Worm (Caenorhabditis elegans): Measurements from ENCODE around the gene trx-3.

Gene trx-3

ce11 chrIV:4490148-4490652 is 3.4 kb downstream of the trx-3 start, which contains the start of gene ZK180.7:
Gene ZK180.7, plus strand, starts transcription at chrIV:4490542.
- TF ChIP-seq daf-19 (GFP tag; conservative IDR thresholded peaks at IDR 0.05) (no peak), unc-62 (GFP tag; optimal IDR thresholded peaks at IDR 0.05 in 1 of 2) (peak in 1 of 2 experiments; percentile 61), unc-62 (tag; optimal IDR thresholded peaks at IDR 0.05) (no peak), set-16 (GFP tag; IDR thresholded peaks at IDR 0.05) (peak; percentile 51)

- TF ChIP-seq fkh-10 (GFP tag; optimal IDR thresholded peaks at IDR 0.05), result peak; percentile 0
- peak in 1 of 2 experiments; percentile 10 for TF ChIP-seq unc-62 (GFP tag; optimal IDR thresholded peaks at IDR 0.05 in 1 of 2)
- TF ChIP-seq unc-62 (tag; optimal IDR thresholded peaks at IDR 0.05), result no peak
- no peak for TF ChIP-seq F44E2.7 (GFP tag; IDR thresholded peaks at IDR 0.05)
- TF ChIP-seq ces-1 (GFP tag; optimal IDR thresholded peaks at IDR 0.05), result peak; percentile 91
These were observed 18.2 kb downstream of the trx-3 start for ce11 chrIV:4505078-4505477.

- TF ChIP-seq lsy-2 (tag; optimal IDR thresholded peaks at IDR 0.05), result peak in 1 of 2 experiments; percentile 8
- TF ChIP-seq sdz-12 (GFP tag; optimal IDR thresholded peaks at IDR 0.05), result no peak
- no peak for TF ChIP-seq ZK337.2 (GFP tag; IDR thresholded peaks at IDR 0.05)
- peak in 1 of 2 experiments; percentile 30 for TF ChIP-seq unc-62 (GFP tag; optimal IDR thresholded peaks at IDR 0.05 in 1 of 2)
- TF ChIP-seq unc-62 (tag; optimal IDR thresholded peaks at IDR 0.05), result no peak
- TF ChIP-seq hmg-1.1 (GFP tag; IDR thresholded peaks at IDR 0.05), result no peak
- no peak for TF ChIP-seq Y105C5A.15 (GFP tag; IDR thresholded peaks at IDR 0.05)
- TF ChIP-seq hlh-11 (tag; optimal IDR thresholded peaks at IDR 0.05), result peak; percentile 46
- TF ChIP-seq lin-1 (GFP tag; IDR thresholded peaks at IDR 0.05), result no peak
- no peak for TF ChIP-seq hlh-30 (tag; optimal IDR thresholded peaks at IDR 0.05; ENCODE audit: insufficient read depth)
- TF ChIP-seq rbr-2 (tag; optimal IDR thresholded peaks at IDR 0.05), result no peak
- no peak for TF ChIP-seq nhr-41 (GFP tag; IDR thresholded peaks at IDR 0.05)
- no peak for TF ChIP-seq dmd-6 (GFP tag; IDR thresholded peaks at IDR 0.05)
- no peak for TF ChIP-seq ama-1 (optimal IDR thresholded peaks at IDR 0.05)
- TF ChIP-seq nhr-237 (tag; optimal IDR thresholded peaks at IDR 0.05), result no peak
- TF ChIP-seq nhr-10 (tag; optimal IDR thresholded peaks at IDR 0.05), result no peak
- no peak for TF ChIP-seq aly-2 (tag; optimal IDR thresholded peaks at IDR 0.05)
- TF ChIP-seq nhr-6 (tag; optimal IDR thresholded peaks at IDR 0.05), result no peak
- TF ChIP-seq set-16 (GFP tag; IDR thresholded peaks at IDR 0.05), result peak; percentile 64
- TF ChIP-seq jun-1 (tag; optimal IDR thresholded peaks at IDR 0.05), result no peak
- TF ChIP-seq nhr-11 (tag; optimal IDR thresholded peaks at IDR 0.05), result no peak
- peak in 1 of 2 experiments; percentile 72 for TF ChIP-seq daf-16 (GFP tag; optimal IDR thresholded peaks at IDR 0.05)
- no peak for TF ChIP-seq daf-16 (tag; optimal IDR thresholded peaks at IDR 0.05)
- peak; percentile 13 for TF ChIP-seq mes-2 (tag; optimal IDR thresholded peaks at IDR 0.05; ENCODE audit: poor library complexity, severe bottlenecking)
- TF ChIP-seq lin-39 (tag; optimal IDR thresholded peaks at IDR 0.05), result no peak
- TF ChIP-seq zfp-2 (tag; optimal IDR thresholded peaks at IDR 0.05), result no peak
- TF ChIP-seq tra-1 (GFP tag; IDR thresholded peaks at IDR 0.05), result no peak
- no peak for TF ChIP-seq lin-15B (tag; optimal IDR thresholded peaks at IDR 0.05)
- no peak for TF ChIP-seq zip-2 (tag; optimal IDR thresholded peaks at IDR 0.05)
- TF ChIP-seq egl-43 (GFP tag; IDR thresholded peaks at IDR 0.05), result no peak
- no peak for TF ChIP-seq madf-9 (GFP tag; conservative IDR thresholded peaks at IDR 0.05)
- TF ChIP-seq snpc-4 (tag; optimal IDR thresholded peaks at IDR 0.05), result no peak
- no peak for TF ChIP-seq saeg-2 (GFP tag; IDR thresholded peaks at IDR 0.05)
These were observed 19.8 kb downstream of the trx-3 start, which contains the start of gene gbb-2 for ce11 chrIV:4506637-4507036. Gene gbb-2, minus strand, starts transcription at chrIV:4506748.
